Fruit fly (Drosophila melanogaster): ENCODE data around the gene Spn28Db.

dm6 chr2L:7889029-7889428, 1.5 kb downstream of the Spn28Db start, which contains the start of gene Spn28Da:
- no peak for TF ChIP-seq psq (optimal IDR thresholded peaks at IDR 0.05)
- TF ChIP-seq Dll (optimal IDR thresholded peaks at IDR 0.05) = no peak
- no peak for TF ChIP-seq EcR (GFP tag; optimal IDR thresholded peaks at IDR 0.05)
